Fruit fly (Drosophila melanogaster) whole organism, adult: Measurements from ENCODE around the gene CG9541.

Experiments used
- CG14711 ChIP-seq: fragments of 200-800 bp; sonication (Bioruptor generic); optimal IDR thresholded peaks from 2 replicates; lab custom pipeline; 2018; ENCODE audit warnings: missing biosample characterization, mild to moderate bottlenecking, missing genetic modification characterization, moderate library complexity
- CG33017 ChIP-seq: fragments of 200-800 bp; sonication (Bioruptor generic); optimal IDR thresholded peaks from 2 replicates; lab custom pipeline; 2018; ENCODE audit warnings: missing biosample characterization, mild to moderate bottlenecking, missing genetic modification characterization, moderate library complexity
- CG7045 ChIP-seq: fragments of 200-800 bp; sonication (Bioruptor generic); optimal IDR thresholded peaks from 2 replicates; lab custom pipeline; 2017; ENCODE audit warnings: missing biosample characterization, mild to moderate bottlenecking, missing genetic modification characterization
- Clk ChIP-seq: fragments of 200-800 bp; sonication (Bioruptor generic); optimal IDR thresholded peaks from 2 replicates; lab custom pipeline; 2017; ENCODE audit warnings: missing biosample characterization, missing genetic modification characterization
- Crg-1 ChIP-seq: fragments of 200-800 bp; sonication (Bioruptor generic); optimal IDR thresholded peaks from 2 replicates; lab custom pipeline; 2016; ENCODE audit warnings: missing biosample characterization, missing genetic modification characterization
- Hr96 ChIP-seq: fragments of 200-800 bp; sonication (Bioruptor generic); optimal IDR thresholded peaks from 2 replicates; lab custom pipeline; 2016; ENCODE audit warnings: missing biosample characterization, missing genetic modification characterization
- Mnt ChIP-seq: fragments of 200-800 bp; sonication (Bioruptor generic); optimal IDR thresholded peaks from 2 replicates; lab custom pipeline; 2016; ENCODE audit warnings: missing biosample characterization, mild to moderate bottlenecking, missing genetic modification characterization
- bab1 ChIP-seq: fragments of 200-800 bp; sonication (Bioruptor generic); optimal IDR thresholded peaks from 3 replicates; lab custom pipeline; 2019; ENCODE audit warnings: missing biosample characterization, mild to moderate bottlenecking, missing genetic modification characterization, moderate library complexity
- cnc ChIP-seq, 2 experiments: fragments of >200 bp; optimal IDR thresholded peaks; 2 replicates each; lab custom pipeline; 2017
- ovo ChIP-seq: fragments of 200-800 bp; sonication (Bioruptor generic); optimal IDR thresholded peaks from 2 replicates; lab custom pipeline; 2016; ENCODE audit warnings: missing biosample characterization, missing genetic modification characterization
- pad ChIP-seq: fragments of 200-800 bp; sonication (Bioruptor generic); optimal IDR thresholded peaks from 3 replicates; lab custom pipeline; 2017; ENCODE audit warnings: missing biosample characterization, missing genetic modification characterization, mild to moderate bottlenecking, moderate library complexity, missing genetic modification reagents

DNA sequence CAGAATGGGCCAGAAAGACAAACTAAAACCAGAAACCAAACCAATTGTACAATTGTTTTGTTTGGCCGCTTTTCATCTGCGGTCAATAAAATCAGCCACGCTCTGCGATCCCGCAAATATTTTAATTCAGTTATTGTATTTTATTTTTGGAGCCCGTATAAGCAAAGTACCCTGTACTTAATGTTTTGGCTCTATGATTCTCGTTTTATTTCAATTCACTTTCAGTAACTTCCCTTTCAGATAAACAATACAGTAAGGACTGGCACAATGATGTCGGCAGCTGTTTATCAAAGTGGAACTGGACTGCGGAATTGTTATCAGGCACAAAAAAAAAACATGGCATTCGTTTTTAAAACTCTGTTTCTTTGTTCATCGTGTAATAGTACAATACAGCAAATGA is 26.6 kb downstream of the CG9541 start:
- TF ChIP-seq bab1 (GFP tag; lab: Kevin White, UChicago) (no peak), CG33017 (no peak), cnc (optimal IDR thresholded peaks at IDR 0.05; lab: Kevin White, UChicago) (no peak), ovo (no peak), pad (GFP tag; lab: Kevin White, UChicago) (no peak), CG7045 (GFP tag; lab: Kevin White, UChicago) (no peak), CG14711 (no peak), Crg-1 (no peak), Hr96 (GFP tag; lab: Kevin White, UChicago) (no peak), Mnt (no peak), Clk (GFP tag; lab: Kevin White, UChicago) (no peak)
